Worm (Caenorhabditis elegans): ENCODE measurements around the gene wdr-5.2.

DNA sequence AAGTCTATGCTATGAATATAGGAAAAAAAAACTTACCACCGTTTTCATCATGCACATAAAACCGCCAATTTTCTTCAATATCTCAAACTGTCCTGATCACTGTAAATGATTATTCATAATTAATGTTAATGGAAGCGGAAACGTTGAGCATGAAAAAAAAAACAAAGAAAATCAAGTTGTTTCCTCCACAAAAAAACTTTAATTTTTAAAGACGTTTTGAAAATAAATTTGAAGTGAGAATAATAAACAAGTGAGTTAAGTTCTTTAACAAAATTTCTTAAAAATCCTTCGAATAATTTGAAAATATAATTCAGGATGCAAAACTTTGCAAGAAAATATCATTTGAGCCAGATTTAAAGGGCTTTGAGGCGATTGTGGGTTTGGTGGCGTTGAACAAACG, 20.4 kb downstream of the wdr-5.2 start, which contains the start of gene irk-3:
- TF ChIP-seq fos-1 (tag; optimal IDR thresholded peaks at IDR 0.05) (no peak), zag-1 (tag; optimal IDR thresholded peaks at IDR 0.05) (no peak), egl-5 (tag; optimal IDR thresholded peaks at IDR 0.05) (no peak), lin-39 (tag; optimal IDR thresholded peaks at IDR 0.05) (no peak), ceh-16 (tag; optimal IDR thresholded peaks at IDR 0.05) (no peak), nhr-237 (tag; optimal IDR thresholded peaks at IDR 0.05) (no peak), eor-1 (tag; optimal IDR thresholded peaks at IDR 0.05) (no peak), fkh-2 (tag; optimal IDR thresholded peaks at IDR 0.05) (no peak), nhr-67 (tag; optimal IDR thresholded peaks at IDR 0.05) (no peak)
